Worm (Caenorhabditis elegans) whole organism, L2 larva: ENCODE data around the gene F33A8.4.

ENCODE experiments used
- C34F6.9 ChIP-seq: fragments of 150-350 bp; optimal IDR thresholded peaks from 2 replicates; lab custom pipeline; 2014; ENCODE audit warnings: missing biosample characterization, missing genetic modification characterization
- F13H6.1 ChIP-seq: sonication (generic microtip); optimal IDR thresholded peaks from 2 replicates; lab custom pipeline; 2016; ENCODE audit warnings: missing genetic modification characterization, missing compliant biosample characterization
- ZK546.5 ChIP-seq: sonication (generic microtip); optimal IDR thresholded peaks from 2 replicates; lab custom pipeline; 2017; ENCODE audit warnings: missing biosample characterization, missing genetic modification characterization
- aly-2 ChIP-seq: fragments of 150-350 bp; optimal IDR thresholded peaks from 2 replicates; lab custom pipeline; 2014; ENCODE audit warnings: missing biosample characterization, missing genetic modification characterization
- ama-1 ChIP-seq: fragments of 150-350 bp; optimal IDR thresholded peaks from 2 replicates; lab custom pipeline; 2018; ENCODE audit warnings: inconsistent platforms
- blmp-1 ChIP-seq: sonication (generic microtip); optimal IDR thresholded peaks from 2 replicates; lab custom pipeline; 2017; ENCODE audit warnings: missing genetic modification characterization, mild to moderate bottlenecking, missing compliant biosample characterization, antibody characterized with exemption, moderate library complexity; ENCODE audit not compliant: insufficient read depth
- ceh-16 ChIP-seq: fragments of 150-350 bp; optimal IDR thresholded peaks from 2 replicates; lab custom pipeline; 2014; ENCODE audit warnings: missing biosample characterization, missing genetic modification characterization
- egl-27 ChIP-seq: sonication (generic microtip); optimal IDR thresholded peaks from 3 replicates; lab custom pipeline; 2017; ENCODE audit warnings: missing biosample characterization, missing genetic modification reagents, missing genetic modification characterization
- elt-1 ChIP-seq: fragments of 150-350 bp; optimal IDR thresholded peaks from 2 replicates; lab custom pipeline; 2014; ENCODE audit warnings: missing biosample characterization, missing genetic modification characterization
- elt-3 ChIP-seq: sonication (generic microtip); optimal IDR thresholded peaks from 2 replicates; lab custom pipeline; 2017; ENCODE audit warnings: missing biosample characterization, missing genetic modification characterization
- gmeb-1 ChIP-seq: fragments of 150-350 bp; optimal IDR thresholded peaks from 2 replicates; lab custom pipeline; 2014; ENCODE audit warnings: missing biosample characterization, missing genetic modification characterization
- lin-11 ChIP-seq: fragments of 150-350 bp; sonication (generic microtip); optimal IDR thresholded peaks from 2 replicates; lab custom pipeline; 2014; ENCODE audit warnings: missing biosample characterization, missing genetic modification characterization, inconsistent platforms, mixed read lengths
- lin-39 ChIP-seq: fragments of 150-350 bp; optimal IDR thresholded peaks from 2 replicates; lab custom pipeline; 2014; ENCODE audit warnings: missing biosample characterization, missing genetic modification reagents, missing genetic modification characterization
- lsy-2 ChIP-seq, 2 experiments: fragments of 150-350 bp in 1 of 2; sonication (generic microtip) in 1 of 2; optimal IDR thresholded peaks; 2 replicates each; lab custom pipeline; 2014 to 2017; ENCODE audit warnings: missing biosample characterization in 2 of 2, missing genetic modification characterization in 2 of 2
- mab-5 ChIP-seq: fragments of 150-350 bp; optimal IDR thresholded peaks from 2 replicates; lab custom pipeline; 2014; ENCODE audit warnings: missing biosample characterization, missing genetic modification characterization
- nhr-11 ChIP-seq: fragments of 150-350 bp; optimal IDR thresholded peaks from 2 replicates; lab custom pipeline; 2014; ENCODE audit warnings: missing biosample characterization, missing genetic modification characterization
- nhr-12 ChIP-seq: fragments of 150-350 bp; optimal IDR thresholded peaks from 2 replicates; lab custom pipeline; 2014; ENCODE audit warnings: missing biosample characterization, missing genetic modification characterization
- nhr-21 ChIP-seq: fragments of 150-350 bp; optimal IDR thresholded peaks from 2 replicates; lab custom pipeline; 2014; ENCODE audit warnings: missing biosample characterization, missing genetic modification characterization
- nhr-23 ChIP-seq: fragments of 150-350 bp; optimal IDR thresholded peaks from 2 replicates; lab custom pipeline; 2014; ENCODE audit warnings: missing biosample characterization, missing genetic modification reagents, missing genetic modification characterization
- nhr-25 ChIP-seq: fragments of 150-350 bp; sonication (generic microtip); optimal IDR thresholded peaks from 3 replicates; lab custom pipeline; 2014; ENCODE audit warnings: missing biosample characterization, missing genetic modification characterization
- nhr-6 ChIP-seq: fragments of 150-350 bp; optimal IDR thresholded peaks from 2 replicates; lab custom pipeline; 2014; ENCODE audit warnings: missing biosample characterization, missing genetic modification characterization
- nhr-77 ChIP-seq: fragments of 150-350 bp; optimal IDR thresholded peaks from 2 replicates; lab custom pipeline; 2014; ENCODE audit warnings: missing biosample characterization, missing genetic modification characterization
- peb-1 ChIP-seq: fragments of 150-350 bp; optimal IDR thresholded peaks from 2 replicates; lab custom pipeline; 2014; ENCODE audit warnings: missing biosample characterization, missing genetic modification characterization
- skn-1 ChIP-seq: sonication (generic microtip); optimal IDR thresholded peaks from 2 replicates; lab custom pipeline; 2017; ENCODE audit warnings: missing biosample characterization, missing genetic modification characterization
- sma-3 ChIP-seq: sonication (generic microtip); optimal IDR thresholded peaks from 2 replicates; lab custom pipeline; 2016; ENCODE audit warnings: missing genetic modification reagents, missing genetic modification characterization, missing compliant biosample characterization
- snpc-4 ChIP-seq: fragments of 150-350 bp; optimal IDR thresholded peaks from 2 replicates; lab custom pipeline; 2014; ENCODE audit warnings: missing biosample characterization, missing genetic modification characterization
- unc-39 ChIP-seq: fragments of 150-350 bp; optimal IDR thresholded peaks from 2 replicates; lab custom pipeline; 2014; ENCODE audit warnings: missing biosample characterization, missing genetic modification characterization
- unc-55 ChIP-seq: fragments of 150-350 bp; sonication (generic microtip); optimal IDR thresholded peaks from 3 replicates; lab custom pipeline; 2014; ENCODE audit warnings: missing biosample characterization, missing genetic modification reagents, missing genetic modification characterization
- unc-62 ChIP-seq: fragments of 150-350 bp; optimal IDR thresholded peaks from 2 replicates; lab custom pipeline; 2014; ENCODE audit warnings: missing biosample characterization, missing genetic modification reagents, missing genetic modification characterization
- zag-1 ChIP-seq: fragments of 150-350 bp; optimal IDR thresholded peaks from 2 replicates; lab custom pipeline; 2014; ENCODE audit warnings: missing biosample characterization, missing genetic modification characterization
- ztf-1 ChIP-seq: fragments of 200-800 bp; sonication (Bioruptor generic); conservative IDR thresholded peaks from 2 replicates; pipeline ENCODE4 v1.3.6; 2022; ENCODE audit warnings: missing genetic modification characterization, missing compliant biosample characterization
- ztf-4 ChIP-seq: fragments of 150-350 bp; optimal IDR thresholded peaks from 2 replicates; lab custom pipeline; 2014; ENCODE audit warnings: missing biosample characterization, missing genetic modification characterization

The F33A8.4 gene

ce11 chrII:11086770-11087169, 37.9 kb upstream of the F33A8.4 start:
- TF ChIP-seq unc-62 (GFP tag; lab: Kevin White, UChicago), result no peak
- TF ChIP-seq nhr-25 (tag; lab: Kevin White, UChicago), result no peak

ce11 chrII:11076550-11076949, 27.7 kb upstream of the F33A8.4 start:
- peak; percentile 81 for TF ChIP-seq nhr-23 (tag; lab: Kevin White, UChicago)
- no peak for TF ChIP-seq ZK546.5
- no peak for TF ChIP-seq lin-11 (tag; lab: Kevin White, UChicago)
- TF ChIP-seq peb-1 (tag; lab: Kevin White, UChicago), result no peak
- no peak for TF ChIP-seq unc-39
- TF ChIP-seq gmeb-1 (tag; lab: Kevin White, UChicago), result no peak
- no peak for TF ChIP-seq mab-5 (tag; lab: Kevin White, UChicago)
- TF ChIP-seq lsy-2 (tag; optimal IDR thresholded peaks at IDR 0.05; lab: Kevin White, UChicago), result no peak
- no peak for TF ChIP-seq nhr-12 (tag; lab: Kevin White, UChicago)
- TF ChIP-seq nhr-77, result no peak
- no peak for TF ChIP-seq zag-1
- no peak for TF ChIP-seq F13H6.1 (tag; lab: Kevin White, UChicago)
- TF ChIP-seq elt-1 (tag; lab: Kevin White, UChicago), result peak; percentile 79
- TF ChIP-seq ztf-1, result no peak
- TF ChIP-seq nhr-11 (tag; lab: Kevin White, UChicago), result no peak
- TF ChIP-seq nhr-6, result no peak
- no peak for TF ChIP-seq egl-27
- TF ChIP-seq elt-3 (tag; lab: Kevin White, UChicago), result no peak
- TF ChIP-seq ceh-16 (tag; lab: Kevin White, UChicago), result peak; percentile 81
- TF ChIP-seq aly-2 (tag; lab: Kevin White, UChicago), result no peak
- no peak for TF ChIP-seq lin-39 (tag; lab: Kevin White, UChicago)
- TF ChIP-seq C34F6.9 (tag; lab: Kevin White, UChicago), result no peak
- no peak for TF ChIP-seq ama-1 (lab: Kevin White, UChicago)
- peak; percentile 8 for TF ChIP-seq blmp-1 (tag; lab: Kevin White, UChicago)

DNA sequence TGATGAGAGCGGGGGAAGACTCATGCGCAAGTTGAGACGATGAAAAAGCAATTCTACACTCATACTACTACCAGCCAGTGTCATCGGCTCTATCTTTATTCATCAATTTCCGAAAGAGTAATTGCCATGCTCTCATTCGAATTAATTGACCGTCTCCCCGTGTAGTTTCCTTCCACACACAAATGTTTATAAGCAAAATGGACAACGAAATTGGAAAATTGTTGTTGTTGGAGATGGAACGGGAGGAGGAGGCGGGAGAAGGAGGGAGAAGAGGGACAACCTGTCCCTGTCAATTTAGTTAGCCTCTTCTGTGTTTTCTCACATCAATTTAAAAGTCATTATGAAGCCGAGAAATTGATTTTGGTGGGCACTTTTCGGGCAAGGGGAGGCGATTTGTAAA, 23.7 kb upstream of the F33A8.4 start:
- TF ChIP-seq sma-3, result no peak
- TF ChIP-seq unc-55 (GFP tag; lab: Kevin White, UChicago), result no peak
- no peak for TF ChIP-seq elt-1 (tag; lab: Kevin White, UChicago)
- TF ChIP-seq unc-62 (GFP tag; lab: Kevin White, UChicago), result no peak

DNA sequence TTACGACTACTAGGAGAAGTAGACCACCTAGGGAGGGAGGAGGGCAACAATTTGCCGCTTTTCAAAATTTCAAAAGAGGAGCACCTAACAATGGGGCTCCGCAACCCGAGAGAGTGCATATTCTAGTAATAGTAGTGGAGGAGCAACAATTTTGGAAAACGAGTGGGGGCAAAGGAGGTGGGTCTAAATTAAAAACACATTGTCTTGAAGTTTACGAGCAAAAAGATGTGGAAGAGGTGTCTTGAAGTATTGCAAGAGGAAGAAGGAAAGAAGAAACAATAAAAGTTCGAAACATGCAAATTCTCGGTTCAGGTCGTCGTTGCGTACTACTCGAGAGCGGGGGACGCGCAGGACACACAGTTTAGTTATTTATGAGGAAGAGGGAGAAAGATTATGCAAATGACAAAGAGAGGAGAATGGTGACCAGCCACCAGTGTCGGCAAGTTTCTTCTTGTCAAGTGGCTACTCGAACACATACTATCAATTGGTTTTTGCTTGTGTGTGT, 15.4 kb upstream of the F33A8.4 start:
- TF ChIP-seq snpc-4 (tag; lab: Kevin White, UChicago) (no peak), ztf-4 (tag; lab: Kevin White, UChicago) (no peak)
- TF ChIP-seq, all 48 proteins: peak for 0

DNA sequence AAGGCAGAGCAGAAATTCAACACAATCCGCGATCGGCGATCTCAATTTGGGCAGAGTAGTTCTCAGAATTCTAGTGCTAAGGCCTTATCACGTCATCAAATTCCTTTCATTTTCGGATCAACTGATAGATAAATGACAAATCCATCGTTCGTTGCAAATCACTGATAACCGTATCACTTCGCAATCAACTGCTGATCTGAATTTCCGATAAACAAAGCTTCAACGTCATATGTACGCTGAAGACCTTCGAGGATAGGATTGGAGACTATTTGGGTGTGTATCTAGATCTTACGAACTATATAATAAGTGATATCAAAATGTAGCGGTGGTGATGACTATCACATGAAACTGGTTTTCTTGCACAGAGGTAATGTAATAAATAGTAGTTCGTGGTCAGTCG, 8.4 kb upstream of the F33A8.4 start:
- peak; percentile 7 for TF ChIP-seq sma-3
- no peak for TF ChIP-seq gmeb-1 (tag; lab: Kevin White, UChicago)

ce11 chrII:11055223-11055622, 6.4 kb upstream of the F33A8.4 start, which contains the start of gene F45E10.2:
Gene F45E10.2 (minus strand): TSS chrII:11055323.
- TF ChIP-seq nhr-6 (no peak), blmp-1 (tag; lab: Kevin White, UChicago) (no peak), ztf-4 (tag; lab: Kevin White, UChicago) (no peak), F13H6.1 (tag; lab: Kevin White, UChicago) (no peak), nhr-77 (no peak), nhr-21 (tag; lab: Kevin White, UChicago) (no peak), unc-39 (no peak), nhr-11 (tag; lab: Kevin White, UChicago) (no peak), elt-1 (tag; lab: Kevin White, UChicago) (no peak), egl-27 (no peak), skn-1 (tag; lab: Kevin White, UChicago) (no peak), unc-55 (GFP tag; lab: Kevin White, UChicago) (no peak), nhr-25 (tag; lab: Kevin White, UChicago) (no peak), ZK546.5 (no peak), ztf-1 (no peak), mab-5 (tag; lab: Kevin White, UChicago) (no peak)
